Worm (Caenorhabditis elegans) whole organism, L4/young adult: ENCODE measurements around the gene acs-2.

Source experiments
- dao-5 ChIP-seq: sonication (generic microtip); optimal IDR thresholded peaks from 2 replicates; lab custom pipeline; 2016; ENCODE audit warnings: missing genotype, missing genetic modification characterization, moderate library complexity, missing compliant biosample characterization
- him-1 ChIP-seq: sonication (generic microtip); optimal IDR thresholded peaks from 2 replicates; lab custom pipeline; 2016; ENCODE audit warnings: missing genotype, missing genetic modification reagents, missing genetic modification characterization, missing compliant biosample characterization

- TF ChIP-seq dao-5 (tag; lab: Kevin White, UChicago) (no peak), him-1 (tag; lab: Kevin White, UChicago) (no peak)
Observed at ce11 chrV:15578386-15578785, 11.2 kb downstream of the acs-2 start, which contains the start of gene F28F8.9.
